Worm (Caenorhabditis elegans) whole organism, L4/young adult: ENCODE measurements around the gene F49E8.8.

Source experiments
- W03F9.2 ChIP-seq: fragments of 150-350 bp; optimal IDR thresholded peaks from 2 replicates; lab custom pipeline; 2014; ENCODE audit warnings: missing biosample characterization, missing genetic modification characterization
- him-1 ChIP-seq: sonication (generic microtip); optimal IDR thresholded peaks from 2 replicates; lab custom pipeline; 2016; ENCODE audit warnings: missing genotype, missing genetic modification reagents, missing genetic modification characterization, missing compliant biosample characterization

ce11 chrIV:7532360-7532759 lies 24.1 kb upstream of the F49E8.8 start, which contains the start of gene R05G6.1:
- TF ChIP-seq W03F9.2 (no peak), him-1 (tag; lab: Kevin White, UChicago) (no peak)
